Worm (Caenorhabditis elegans): ENCODE results near the gene ZK945.7.

ce11 chrII:10106870-10107269 is 1.4 kb downstream of the ZK945.7 start, which contains the start of gene ZK945.6:
- TF ChIP-seq nhr-11 (tag; optimal IDR thresholded peaks at IDR 0.05) = no peak
- TF ChIP-seq nhr-237 (tag; optimal IDR thresholded peaks at IDR 0.05) = no peak
- no peak for TF ChIP-seq lir-3 (tag; optimal IDR thresholded peaks at IDR 0.05; ENCODE audit: poor library complexity)
- TF ChIP-seq dpl-1 (GFP tag; optimal IDR thresholded peaks at IDR 0.05) = no peak
- TF ChIP-seq zag-1 (tag; optimal IDR thresholded peaks at IDR 0.05) = no peak
- no peak for TF ChIP-seq ztf-4 (tag; optimal IDR thresholded peaks at IDR 0.05)
- TF ChIP-seq fkh-4 (tag; optimal IDR thresholded peaks at IDR 0.05; ENCODE audit: borderline replicate concordance) = no peak
